Fruit fly (Drosophila melanogaster) whole organism, embryonic: Measurements from ENCODE around the gene CG33795.

ENCODE experiments used
- Atf-2 ChIP-seq: fragments of 200-800 bp; sonication (Bioruptor generic); optimal IDR thresholded peaks from 2 replicates; lab custom pipeline; 2016; ENCODE audit warnings: missing biosample characterization, missing genetic modification characterization
- Atf6 ChIP-seq: fragments of 200-800 bp; sonication (Bioruptor generic); IDR thresholded peaks from 2 replicates; pipeline ENCODE4 v1.3.6; 2022; ENCODE audit warnings: missing biosample characterization, missing genetic modification characterization
- Awh ChIP-seq: fragments of 200-800 bp; sonication (Bioruptor generic); IDR thresholded peaks from 2 replicates; pipeline ENCODE4, ENCODE4 v1.3.6; 2022; ENCODE audit warnings: missing biosample characterization, missing genetic modification characterization
- B-H1 ChIP-seq: fragments of 200-800 bp; sonication (Bioruptor generic); IDR thresholded peaks from 3 replicates; pipeline ENCODE4 v1.3.6; 2022; ENCODE audit warnings: missing biosample characterization, missing genetic modification characterization
- BtbVII ChIP-seq: fragments of 200-800 bp; sonication (Bioruptor generic); optimal IDR thresholded peaks from 3 replicates; lab custom pipeline; 2017; ENCODE audit warnings: missing biosample characterization, mild to moderate bottlenecking, missing genetic modification characterization
- CG11085 ChIP-seq: fragments of 200-800 bp; sonication (Bioruptor generic); IDR thresholded peaks from 2 replicates; pipeline ENCODE4 v1.3.6; 2022; ENCODE audit warnings: missing biosample characterization, missing genetic modification characterization
- CG12219 ChIP-seq: fragments of 200-800 bp; sonication (Bioruptor generic); optimal IDR thresholded peaks from 3 replicates; lab custom pipeline; 2018; ENCODE audit warnings: missing biosample characterization, mild to moderate bottlenecking, missing genetic modification characterization
- CG12659 ChIP-seq: fragments of 200-800 bp; sonication (Bioruptor generic); optimal IDR thresholded peaks from 3 replicates; lab custom pipeline; 2017; ENCODE audit warnings: mild to moderate bottlenecking, missing biosample characterization, missing genetic modification reagents, missing genetic modification characterization
- CG14667 ChIP-seq: fragments of 200-800 bp; sonication (Bioruptor generic); IDR thresholded peaks from 2 replicates; pipeline ENCODE4 v1.3.6; 2022; ENCODE audit warnings: missing biosample characterization, missing genetic modification characterization
- CG30431 ChIP-seq: fragments of 200-800 bp; sonication (Bioruptor generic); optimal IDR thresholded peaks from 2 replicates; lab custom pipeline; 2017; ENCODE audit warnings: missing biosample characterization, missing genetic modification characterization
- CG32772 ChIP-seq: fragments of 200-800 bp; sonication (Bioruptor generic); IDR thresholded peaks from 2 replicates; pipeline ENCODE4 v1.3.6; 2022; ENCODE audit warnings: missing biosample characterization, missing genetic modification characterization
- CG3995 ChIP-seq: fragments of 200-800 bp; sonication (Bioruptor generic); optimal IDR thresholded peaks from 3 replicates; lab custom pipeline; 2016; ENCODE audit warnings: missing biosample characterization, missing genetic modification characterization
- CG42726 ChIP-seq: fragments of 200-800 bp; sonication (Bioruptor generic); IDR thresholded peaks from 2 replicates; pipeline ENCODE4 v1.3.6; 2022; ENCODE audit warnings: missing biosample characterization, missing genetic modification characterization; ENCODE audit not compliant: partially characterized antibody
- CG4328 ChIP-seq: fragments of 200-800 bp; sonication (Bioruptor generic); optimal IDR thresholded peaks from 3 replicates; lab custom pipeline; 2017; ENCODE audit warnings: missing biosample characterization, missing genetic modification reagents, missing genetic modification characterization
- CG7786 ChIP-seq: fragments of 200-800 bp; sonication (Bioruptor generic); optimal IDR thresholded peaks from 2 replicates; lab custom pipeline; 2016; ENCODE audit warnings: missing biosample characterization, missing genetic modification characterization
- CG7839 ChIP-seq: fragments of 200-800 bp; sonication (Bioruptor generic); optimal IDR thresholded peaks from 3 replicates; lab custom pipeline; 2018; ENCODE audit warnings: missing biosample characterization, mild to moderate bottlenecking, missing genetic modification characterization, moderate library complexity
- CG8281 ChIP-seq: fragments of 200-800 bp; sonication (Bioruptor generic); optimal IDR thresholded peaks from 2 replicates; lab custom pipeline; 2018; ENCODE audit warnings: missing biosample characterization, mild to moderate bottlenecking, missing genetic modification characterization, moderate library complexity
- CG9437 ChIP-seq: fragments of 200-800 bp; sonication (Bioruptor generic); optimal IDR thresholded peaks from 2 replicates; lab custom pipeline; 2018; ENCODE audit warnings: missing biosample characterization, mild to moderate bottlenecking, missing genetic modification characterization
- CG9876 ChIP-seq: fragments of 200-800 bp; sonication (Bioruptor generic); optimal IDR thresholded peaks from 2 replicates; lab custom pipeline; 2016; ENCODE audit warnings: missing biosample characterization, missing genetic modification characterization
- Dbx ChIP-seq: fragments of 200-800 bp; sonication (Bioruptor generic); IDR thresholded peaks from 3 replicates; pipeline ENCODE4 v1.3.6; 2022; ENCODE audit warnings: missing biosample characterization, missing genetic modification characterization
- Deaf1 ChIP-seq: fragments of 200-800 bp; optimal IDR thresholded peaks from 3 replicates; lab custom pipeline; 2019; ENCODE audit warnings: missing biosample characterization, mild to moderate bottlenecking, missing genetic modification characterization, moderate library complexity
- Elba2 ChIP-seq: fragments of 200-800 bp; sonication (Bioruptor generic); optimal IDR thresholded peaks from 3 replicates; lab custom pipeline; 2016; ENCODE audit warnings: missing biosample characterization, missing genetic modification characterization
- Fer1 ChIP-seq: fragments of 200-800 bp; sonication (Bioruptor generic); optimal IDR thresholded peaks from 2 replicates; lab custom pipeline; 2017; ENCODE audit warnings: missing biosample characterization, mild to moderate bottlenecking, missing genetic modification characterization
- NC2α ChIP-seq: fragments of 200-800 bp; sonication (Bioruptor generic); optimal IDR thresholded peaks from 2 replicates; lab custom pipeline; 2016; ENCODE audit warnings: missing biosample characterization, missing genetic modification characterization
- NFAT ChIP-seq: fragments of 200-800 bp; sonication (Bioruptor generic); IDR thresholded peaks from 2 replicates; pipeline ENCODE4 v1.3.6; 2022; ENCODE audit warnings: missing biosample characterization, missing genetic modification characterization
- PHDP ChIP-seq: fragments of 200-800 bp; sonication (Bioruptor generic); optimal IDR thresholded peaks from 3 replicates; lab custom pipeline; 2018; ENCODE audit warnings: missing biosample characterization, mild to moderate bottlenecking, missing genetic modification characterization, moderate library complexity
- Sin3A ChIP-seq: fragments of >200 bp; optimal IDR thresholded peaks from 2 replicates; lab custom pipeline; 2018
- Six4 ChIP-seq: fragments of 200-800 bp; sonication (Bioruptor generic); optimal IDR thresholded peaks from 2 replicates; lab custom pipeline; 2016; ENCODE audit warnings: missing biosample characterization, missing genetic modification characterization
- Sry-δ ChIP-seq: fragments of 200-800 bp; sonication (Bioruptor generic); optimal IDR thresholded peaks from 2 replicates; lab custom pipeline; 2016; ENCODE audit warnings: missing biosample characterization, missing genetic modification characterization
- Vsx1 ChIP-seq: fragments of 200-800 bp; sonication (Bioruptor generic); optimal IDR thresholded peaks from 2 replicates; lab custom pipeline; 2017; ENCODE audit warnings: missing biosample characterization, mild to moderate bottlenecking, missing genetic modification characterization, missing genetic modification reagents
- ash1 ChIP-seq: fragments of 200-800 bp; sonication (Bioruptor generic); optimal IDR thresholded peaks from 2 replicates; lab custom pipeline; 2018; ENCODE audit warnings: missing biosample characterization, mild to moderate bottlenecking, missing genetic modification characterization
- bab2 ChIP-seq: fragments of 200-800 bp; sonication (Bioruptor generic); optimal IDR thresholded peaks from 2 replicates; lab custom pipeline; 2016; ENCODE audit warnings: missing biosample characterization, missing genetic modification characterization
- crc ChIP-seq: fragments of 200-800 bp; sonication (Bioruptor generic); optimal IDR thresholded peaks from 2 replicates; lab custom pipeline; 2016; ENCODE audit warnings: missing biosample characterization, missing genetic modification characterization
- emc ChIP-seq: fragments of 200-800 bp; sonication (Bioruptor generic); optimal IDR thresholded peaks from 2 replicates; lab custom pipeline; 2016; ENCODE audit warnings: missing biosample characterization, missing genetic modification characterization
- gcm ChIP-seq: fragments of 200-800 bp; sonication (Bioruptor generic); optimal IDR thresholded peaks from 2 replicates; lab custom pipeline; 2019; ENCODE audit warnings: missing biosample characterization, mild to moderate bottlenecking, missing genetic modification characterization, moderate library complexity
- grn ChIP-seq: fragments of 200-800 bp; sonication (Bioruptor generic); optimal IDR thresholded peaks from 3 replicates; lab custom pipeline; 2017; ENCODE audit warnings: missing biosample characterization, missing genetic modification characterization
- hkb ChIP-seq, 2 experiments: fragments of 200-800 bp in 1 of 2; fragments of >200 bp in 1 of 2; sonication (Bioruptor generic) in 1 of 2; IDR thresholded peaks in 1 of 2; optimal IDR thresholded peaks in 1 of 2; 2 replicates each; pipeline versions ENCODE4 v1.3.6 to Lab custom; 2017 to 2022; ENCODE audit warnings: missing biosample characterization in 1 of 2, missing genetic modification characterization in 1 of 2
- hth ChIP-seq: fragments of >200 bp; optimal IDR thresholded peaks from 2 replicates; lab custom pipeline; 2017; ENCODE audit warnings: inconsistent platforms
- inv ChIP-seq: fragments of 200-800 bp; sonication (Bioruptor generic); IDR thresholded peaks from 2 replicates; pipeline ENCODE4 v1.3.6; 2022; ENCODE audit warnings: missing biosample characterization, missing genetic modification characterization; ENCODE audit not compliant: partially characterized antibody
- klu ChIP-seq: fragments of 200-800 bp; sonication (Bioruptor generic); IDR thresholded peaks from 2 replicates; pipeline ENCODE4 v1.3.6; 2022; ENCODE audit warnings: missing biosample characterization, missing genetic modification characterization
- lmd ChIP-seq: fragments of 200-800 bp; sonication (Bioruptor generic); IDR thresholded peaks from 2 replicates; pipeline ENCODE4 v1.3.6; 2022; ENCODE audit warnings: missing biosample characterization, missing genetic modification characterization
- lov ChIP-seq, 2 experiments: fragments of 200-800 bp in 1 of 2; fragments of >200 bp in 1 of 2; sonication (Bioruptor generic) in 1 of 2; IDR thresholded peaks in 1 of 2; optimal IDR thresholded peaks in 1 of 2; 2 replicates in 1 of 2; 3 replicates in 1 of 2; pipeline versions ENCODE4 v1.3.6 to Lab custom; 2017 to 2022; ENCODE audit warnings: missing biosample characterization in 1 of 2, missing genetic modification characterization in 1 of 2
- org-1 ChIP-seq: fragments of 200-800 bp; sonication (Bioruptor generic); optimal IDR thresholded peaks from 2 replicates; lab custom pipeline; 2017; ENCODE audit warnings: missing biosample characterization, missing genetic modification characterization
- pho ChIP-seq: fragments of 200-800 bp; sonication (Bioruptor generic); optimal IDR thresholded peaks from 2 replicates; lab custom pipeline; 2016; ENCODE audit warnings: missing biosample characterization, missing genetic modification characterization
- prd ChIP-seq, 3 experiments: fragments of >200 bp in 2 of 3; fragments of 200-800 bp in 1 of 3; sonication (Bioruptor generic) in 1 of 3; optimal IDR thresholded peaks in 2 of 3; IDR thresholded peaks in 1 of 3; 2 replicates in 2 of 3; 3 replicates in 1 of 3; pipeline versions ENCODE4 v1.3.6 to Lab custom; 2017 to 2022; ENCODE audit warnings: missing biosample characterization in 1 of 3, missing genetic modification characterization in 1 of 3
- seq ChIP-seq: fragments of 200-800 bp; sonication (Bioruptor generic); IDR thresholded peaks from 2 replicates; pipeline ENCODE4 v1.3.6; 2022; ENCODE audit warnings: missing biosample characterization, missing genetic modification characterization
- stc ChIP-seq: fragments of 200-800 bp; sonication (Bioruptor generic); IDR thresholded peaks from 2 replicates; pipeline ENCODE4 v1.3.6; 2022; ENCODE audit warnings: missing biosample characterization, missing genetic modification characterization
- tap ChIP-seq: fragments of 200-800 bp; optimal IDR thresholded peaks from 3 replicates; lab custom pipeline; 2019; ENCODE audit warnings: missing biosample characterization, mild to moderate bottlenecking, missing genetic modification characterization, moderate library complexity
- vnd ChIP-seq: fragments of 200-800 bp; sonication (Bioruptor generic); IDR thresholded peaks from 3 replicates; pipeline ENCODE4 v1.3.6; 2022; ENCODE audit warnings: missing biosample characterization, missing genetic modification characterization; ENCODE audit not compliant: partially characterized antibody

CG33795 gene

DNA sequence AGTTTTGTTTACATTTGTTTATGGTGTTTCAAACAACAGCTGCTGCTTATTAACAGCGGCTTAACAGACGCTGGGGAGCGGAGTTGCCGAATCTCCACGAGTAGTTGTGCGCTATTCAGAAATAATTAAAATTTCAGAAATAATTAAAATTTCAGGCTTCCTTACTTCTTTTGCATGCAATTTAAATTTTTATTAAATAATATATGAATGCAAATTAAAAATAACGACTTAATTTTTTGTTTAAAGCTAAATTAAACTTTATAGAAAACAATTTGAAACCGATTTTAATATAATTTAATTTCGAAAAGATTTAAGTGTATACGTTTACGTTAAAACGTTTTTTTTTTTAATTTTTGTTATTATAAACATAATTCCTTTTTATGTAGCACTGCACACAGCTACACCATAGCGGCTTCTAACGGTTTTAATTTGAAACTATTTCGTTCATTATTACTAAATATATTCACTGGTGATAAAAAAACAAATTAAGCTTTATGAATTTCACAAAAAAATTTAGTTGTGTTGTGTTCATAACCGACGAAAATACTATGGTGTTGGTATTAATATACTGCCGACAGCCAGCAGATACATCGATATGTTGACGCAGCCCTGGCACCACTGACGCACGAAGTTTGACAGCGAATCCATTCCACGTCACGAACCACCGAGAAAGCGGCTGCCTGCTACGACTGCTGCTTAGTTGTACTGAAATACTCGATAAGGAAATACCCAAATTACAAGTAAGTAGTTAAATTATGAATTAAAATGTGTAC, 42.0 kb downstream of the CG33795 start, which contains the start of gene SsRbeta (continued):
- TF ChIP-seq CG3995: no peak
- TF ChIP-seq CG4328: peak; percentile 44
- no peak for TF ChIP-seq seq (GFP tag; lab: Robert Waterston, UW)
- peak; percentile 55 for TF ChIP-seq stc (GFP tag; lab: Robert Waterston, UW)
- peak; percentile 4; the same call in 1 of the 2 replicates for TF ChIP-seq lmd
- TF ChIP-seq CG12219 (GFP tag; lab: Kevin White, UChicago): no peak
- peak; percentile 48; the same call in 1 of the 2 replicates for TF ChIP-seq CG32772 (GFP tag; lab: Robert Waterston, UW)
- peak; percentile 23 for TF ChIP-seq CG14667
- TF ChIP-seq pho: no peak
- TF ChIP-seq lov (optimal IDR thresholded peaks at IDR 0.05; lab: Kevin White, UChicago): no peak
- 0 out of 3 replicates have a peak, but pooled peaks have one; percentile 4 for TF ChIP-seq lov (GFP tag; IDR thresholded peaks at IDR 0.05; lab: Robert Waterston, UW)
- TF ChIP-seq CG12659 (GFP tag; lab: Kevin White, UChicago): peak; percentile 19
- peak; percentile 19 for TF ChIP-seq BtbVII (GFP tag; lab: Kevin White, UChicago)
- TF ChIP-seq Fer1 (GFP tag; lab: Kevin White, UChicago): no peak
- no peak for TF ChIP-seq grn (GFP tag; lab: Kevin White, UChicago)
- TF ChIP-seq CG7839: peak; percentile 9
- TF ChIP-seq ash1 (GFP tag; lab: Kevin White, UChicago): no peak
- TF ChIP-seq NFAT (GFP tag; lab: Robert Waterston, UW): peak; percentile 81
- no peak for TF ChIP-seq tap
- TF ChIP-seq CG11085 (GFP tag; lab: Robert Waterston, UW): no peak
- no peak for TF ChIP-seq CG9876 (GFP tag; lab: Kevin White, UChicago)
- no peak for TF ChIP-seq klu (GFP tag; lab: Robert Waterston, UW)
- no peak for TF ChIP-seq Atf-2
- no peak for TF ChIP-seq hth
- no peak; the same call in 2 of the 3 replicates for TF ChIP-seq B-H1 (GFP tag; lab: Robert Waterston, UW)
- peak; percentile 7 for TF ChIP-seq PHDP
- TF ChIP-seq Sin3A (lab: Kevin White, UChicago): peak; percentile 37
- no peak for TF ChIP-seq Vsx1
- TF ChIP-seq Awh (GFP tag; lab: Robert Waterston, UW): peak; percentile 76
- no peak for TF ChIP-seq bab2 (GFP tag; lab: Kevin White, UChicago)
- no peak for TF ChIP-seq prd (optimal IDR thresholded peaks at IDR 0.05; lab: Kevin White, UChicago)
- TF ChIP-seq prd (GFP tag; IDR thresholded peaks at IDR 0.05; lab: Robert Waterston, UW): peak; percentile 49
- TF ChIP-seq CG42726 (GFP tag; lab: Robert Waterston, UW): peak; percentile 78; the same call in 1 of the 2 replicates
- TF ChIP-seq Deaf1: peak; percentile 96
- TF ChIP-seq Elba2 (GFP tag; lab: Kevin White, UChicago): no peak
- TF ChIP-seq NC2α (GFP tag; lab: Kevin White, UChicago): no peak
- TF ChIP-seq CG9437 (GFP tag; lab: Kevin White, UChicago): no peak
- 0 out of 3 replicates have a peak, but pooled peaks have one; percentile 39 for TF ChIP-seq vnd
- TF ChIP-seq Dbx (GFP tag; lab: Robert Waterston, UW): peak; percentile 20; the same call in 2 of the 3 replicates
- TF ChIP-seq Atf6 (GFP tag; lab: Robert Waterston, UW): no peak
- TF ChIP-seq crc (GFP tag; lab: Kevin White, UChicago): no peak
- peak; percentile 64; the same call in 1 of the 2 replicates for TF ChIP-seq inv (GFP tag; lab: Robert Waterston, UW)
- TF ChIP-seq Six4 (GFP tag; lab: Kevin White, UChicago): no peak
- TF ChIP-seq org-1 (GFP tag; lab: Kevin White, UChicago): peak; percentile 1
- no peak for TF ChIP-seq CG8281 (tag; lab: Kevin White, UChicago)
- peak; percentile 60 for TF ChIP-seq Sry-δ (GFP tag; lab: Kevin White, UChicago)
- TF ChIP-seq emc (GFP tag; lab: Kevin White, UChicago): no peak
- no peak for TF ChIP-seq hkb (optimal IDR thresholded peaks at IDR 0.05; lab: Kevin White, UChicago)
- peak; percentile 30 for TF ChIP-seq hkb (GFP tag; IDR thresholded peaks at IDR 0.05; lab: Robert Waterston, UW)
- no peak for TF ChIP-seq CG7786
- no peak for TF ChIP-seq gcm (GFP tag; lab: Kevin White, UChicago)
- TF ChIP-seq CG30431: no peak
